Worm (Caenorhabditis elegans) whole organism, L2 larva: ENCODE data around the gene F41F3.9.
A peak's percentile ranks its signal among the peaks of the same experiment; 100 is the strongest.

Source experiments
- C34F6.9 ChIP-seq: fragments of 150-350 bp; optimal IDR thresholded peaks from 2 replicates; lab custom pipeline; 2014; ENCODE audit warnings: missing biosample characterization, missing genetic modification characterization
- F13H6.1 ChIP-seq: sonication (generic microtip); optimal IDR thresholded peaks from 2 replicates; lab custom pipeline; 2016; ENCODE audit warnings: missing genetic modification characterization, missing compliant biosample characterization
- R02D3.7 ChIP-seq: fragments of 150-350 bp; optimal IDR thresholded peaks from 2 replicates; lab custom pipeline; 2014; ENCODE audit warnings: missing biosample characterization, missing genetic modification characterization
- ZK546.5 ChIP-seq: sonication (generic microtip); optimal IDR thresholded peaks from 2 replicates; lab custom pipeline; 2017; ENCODE audit warnings: missing biosample characterization, missing genetic modification characterization
- alr-1 ChIP-seq: fragments of 150-350 bp; optimal IDR thresholded peaks from 2 replicates; lab custom pipeline; 2014; ENCODE audit warnings: missing biosample characterization, missing genetic modification characterization
- aly-2 ChIP-seq: fragments of 150-350 bp; optimal IDR thresholded peaks from 2 replicates; lab custom pipeline; 2014; ENCODE audit warnings: missing biosample characterization, missing genetic modification characterization
- ama-1 ChIP-seq: fragments of 150-350 bp; optimal IDR thresholded peaks from 2 replicates; lab custom pipeline; 2018; ENCODE audit warnings: inconsistent platforms
- blmp-1 ChIP-seq: sonication (generic microtip); optimal IDR thresholded peaks from 2 replicates; lab custom pipeline; 2017; ENCODE audit warnings: missing genetic modification characterization, mild to moderate bottlenecking, missing compliant biosample characterization, antibody characterized with exemption, moderate library complexity; ENCODE audit not compliant: insufficient read depth
- ceh-16 ChIP-seq: fragments of 150-350 bp; optimal IDR thresholded peaks from 2 replicates; lab custom pipeline; 2014; ENCODE audit warnings: missing biosample characterization, missing genetic modification characterization
- crh-2 ChIP-seq: sonication (generic microtip); optimal IDR thresholded peaks from 2 replicates; lab custom pipeline; 2017; ENCODE audit warnings: missing biosample characterization, missing genetic modification characterization
- dmd-4 ChIP-seq: sonication (generic microtip); optimal IDR thresholded peaks from 2 replicates; lab custom pipeline; 2017; ENCODE audit warnings: missing biosample characterization, missing genetic modification characterization
- egl-27 ChIP-seq: sonication (generic microtip); optimal IDR thresholded peaks from 3 replicates; lab custom pipeline; 2017; ENCODE audit warnings: missing biosample characterization, missing genetic modification reagents, missing genetic modification characterization
- elt-3 ChIP-seq: sonication (generic microtip); optimal IDR thresholded peaks from 2 replicates; lab custom pipeline; 2017; ENCODE audit warnings: missing biosample characterization, missing genetic modification characterization
- fos-1 ChIP-seq: fragments of 150-350 bp; optimal IDR thresholded peaks from 2 replicates; lab custom pipeline; 2014; ENCODE audit warnings: missing biosample characterization, missing genetic modification characterization
- gmeb-1 ChIP-seq: fragments of 150-350 bp; optimal IDR thresholded peaks from 2 replicates; lab custom pipeline; 2014; ENCODE audit warnings: missing biosample characterization, missing genetic modification characterization
- lin-11 ChIP-seq: fragments of 150-350 bp; sonication (generic microtip); optimal IDR thresholded peaks from 2 replicates; lab custom pipeline; 2014; ENCODE audit warnings: missing biosample characterization, missing genetic modification characterization, inconsistent platforms, mixed read lengths
- lin-13 ChIP-seq: fragments of 150-350 bp; optimal IDR thresholded peaks from 2 replicates; lab custom pipeline; 2014; ENCODE audit warnings: missing biosample characterization, missing genetic modification reagents, missing genetic modification characterization
- lsy-2 ChIP-seq, 2 experiments: fragments of 150-350 bp in 1 of 2; sonication (generic microtip) in 1 of 2; optimal IDR thresholded peaks; 2 replicates each; lab custom pipeline; 2014 to 2017; ENCODE audit warnings: missing biosample characterization in 2 of 2, missing genetic modification characterization in 2 of 2
- mbf-1 ChIP-seq: sonication (generic microtip); optimal IDR thresholded peaks from 2 replicates; lab custom pipeline; 2017; ENCODE audit warnings: missing biosample characterization, missing genetic modification characterization
- nhr-10 ChIP-seq: sonication (generic microtip); optimal IDR thresholded peaks from 2 replicates; lab custom pipeline; 2017; ENCODE audit warnings: missing biosample characterization, missing genetic modification characterization
- nhr-12 ChIP-seq: fragments of 150-350 bp; optimal IDR thresholded peaks from 2 replicates; lab custom pipeline; 2014; ENCODE audit warnings: missing biosample characterization, missing genetic modification characterization
- nhr-129 ChIP-seq: fragments of 150-350 bp; optimal IDR thresholded peaks from 2 replicates; lab custom pipeline; 2014; ENCODE audit warnings: missing biosample characterization, missing genetic modification characterization
- nhr-25 ChIP-seq: fragments of 150-350 bp; sonication (generic microtip); optimal IDR thresholded peaks from 3 replicates; lab custom pipeline; 2014; ENCODE audit warnings: missing biosample characterization, missing genetic modification characterization
- nhr-6 ChIP-seq: fragments of 150-350 bp; optimal IDR thresholded peaks from 2 replicates; lab custom pipeline; 2014; ENCODE audit warnings: missing biosample characterization, missing genetic modification characterization
- nhr-77 ChIP-seq: fragments of 150-350 bp; optimal IDR thresholded peaks from 2 replicates; lab custom pipeline; 2014; ENCODE audit warnings: missing biosample characterization, missing genetic modification characterization
- peb-1 ChIP-seq: fragments of 150-350 bp; optimal IDR thresholded peaks from 2 replicates; lab custom pipeline; 2014; ENCODE audit warnings: missing biosample characterization, missing genetic modification characterization
- sem-4 ChIP-seq: fragments of 150-350 bp; optimal IDR thresholded peaks from 2 replicates; lab custom pipeline; 2014; ENCODE audit warnings: missing biosample characterization, missing genetic modification reagents, missing genetic modification characterization
- snpc-4 ChIP-seq: fragments of 150-350 bp; optimal IDR thresholded peaks from 2 replicates; lab custom pipeline; 2014; ENCODE audit warnings: missing biosample characterization, missing genetic modification characterization
- unc-39 ChIP-seq: fragments of 150-350 bp; optimal IDR thresholded peaks from 2 replicates; lab custom pipeline; 2014; ENCODE audit warnings: missing biosample characterization, missing genetic modification characterization
- unc-55 ChIP-seq: fragments of 150-350 bp; sonication (generic microtip); optimal IDR thresholded peaks from 3 replicates; lab custom pipeline; 2014; ENCODE audit warnings: missing biosample characterization, missing genetic modification reagents, missing genetic modification characterization
- unc-62 ChIP-seq: fragments of 150-350 bp; optimal IDR thresholded peaks from 2 replicates; lab custom pipeline; 2014; ENCODE audit warnings: missing biosample characterization, missing genetic modification reagents, missing genetic modification characterization
- zag-1 ChIP-seq: fragments of 150-350 bp; optimal IDR thresholded peaks from 2 replicates; lab custom pipeline; 2014; ENCODE audit warnings: missing biosample characterization, missing genetic modification characterization
- ztf-1 ChIP-seq: fragments of 200-800 bp; sonication (Bioruptor generic); conservative IDR thresholded peaks from 2 replicates; pipeline ENCODE4 v1.3.6; 2022; ENCODE audit warnings: missing genetic modification characterization, missing compliant biosample characterization
- ztf-11 ChIP-seq: sonication (generic microtip); optimal IDR thresholded peaks from 2 replicates; lab custom pipeline; 2017; ENCODE audit warnings: missing biosample characterization, missing genetic modification characterization

The F41F3.9 gene

ce11 chrV:4655175-4655574 lies at the start of gene F41F3.9:
TSS of gene F41F3.9 (plus strand) at chrV:4655475.
- no peak for TF ChIP-seq nhr-6 (tag; lab: Kevin White, UChicago)
- no peak for TF ChIP-seq snpc-4 (tag; lab: Kevin White, UChicago)
- no peak for TF ChIP-seq unc-55 (GFP tag; lab: Kevin White, UChicago)
- no peak for TF ChIP-seq ceh-16 (tag; lab: Kevin White, UChicago)
- TF ChIP-seq nhr-12 (tag; lab: Kevin White, UChicago) = no peak
- TF ChIP-seq elt-3 (tag; lab: Kevin White, UChicago) = no peak
- TF ChIP-seq zag-1 (tag; lab: Kevin White, UChicago) = no peak
- TF ChIP-seq nhr-25 (tag; lab: Kevin White, UChicago) = no peak
- TF ChIP-seq F13H6.1 (tag; lab: Kevin White, UChicago) = no peak
- TF ChIP-seq nhr-10 (tag; lab: Kevin White, UChicago) = no peak
- TF ChIP-seq egl-27 (tag; lab: Kevin White, UChicago) = no peak
- TF ChIP-seq mbf-1 (tag; lab: Kevin White, UChicago) = no peak
- TF ChIP-seq gmeb-1 = no peak
- TF ChIP-seq unc-39 (tag; lab: Kevin White, UChicago) = no peak
- no peak for TF ChIP-seq dmd-4 (tag; lab: Kevin White, UChicago)
- no peak for TF ChIP-seq unc-62 (GFP tag; lab: Kevin White, UChicago)
- TF ChIP-seq C34F6.9 (tag; lab: Kevin White, UChicago) = no peak
- no peak for TF ChIP-seq ztf-11
- no peak for TF ChIP-seq blmp-1
- TF ChIP-seq fos-1 (tag; lab: Kevin White, UChicago) = no peak
- TF ChIP-seq, all 48 proteins: peak for 0

- TF ChIP-seq lin-11 (tag; lab: Kevin White, UChicago) (no peak), peb-1 (tag; lab: Kevin White, UChicago) (no peak), crh-2 (tag; lab: Kevin White, UChicago) (no peak), zag-1 (tag; lab: Kevin White, UChicago) (no peak), ama-1 (lab: Kevin White, UChicago) (no peak), nhr-12 (tag; lab: Kevin White, UChicago) (no peak), nhr-129 (tag; lab: Kevin White, UChicago) (no peak)
Measured at ce11 chrV:4606828-4607227, 48.4 kb upstream of the F41F3.9 start, which contains the start of gene txt-6. TSS of gene txt-6 (minus strand) at chrV:4606928.

- peak; percentile 71 for TF ChIP-seq gmeb-1
- TF ChIP-seq C34F6.9 (tag; lab: Kevin White, UChicago) = peak; percentile 81
- no peak for TF ChIP-seq nhr-129 (tag; lab: Kevin White, UChicago)
- TF ChIP-seq nhr-25 (tag; lab: Kevin White, UChicago) = peak; percentile 62
- TF ChIP-seq sem-4 (tag; lab: Kevin White, UChicago) = peak; percentile 2
- TF ChIP-seq lin-11 (tag; lab: Kevin White, UChicago) = peak; percentile 41
- peak; percentile 37 for TF ChIP-seq egl-27 (tag; lab: Kevin White, UChicago)
- peak; percentile 67 to 83 for TF ChIP-seq lsy-2 (tag; optimal IDR thresholded peaks at IDR 0.05; lab: Kevin White, UChicago)
- TF ChIP-seq F13H6.1 (tag; lab: Kevin White, UChicago) = peak; percentile 36
- peak; percentile 22 for TF ChIP-seq nhr-77
- no peak for TF ChIP-seq ztf-11
- TF ChIP-seq fos-1 (tag; lab: Kevin White, UChicago) = peak; percentile 20
- TF ChIP-seq R02D3.7 = no peak
- TF ChIP-seq ztf-1 (GFP tag; lab: Robert Waterston, UW) = no peak
- peak; percentile 29 for TF ChIP-seq lin-13 (GFP tag; lab: Kevin White, UChicago)
- peak; percentile 53 for TF ChIP-seq crh-2 (tag; lab: Kevin White, UChicago)
- peak; percentile 64 for TF ChIP-seq unc-55 (GFP tag; lab: Kevin White, UChicago)
- TF ChIP-seq aly-2 (tag; lab: Kevin White, UChicago) = no peak
Measured at ce11 chrV:4615802-4616201, 39.5 kb upstream of the F41F3.9 start, which contains the start of the genes Y61A9LA.10 and F54D11.4. TSS of gene Y61A9LA.10 (minus strand) at chrV:4615817. TSS of gene F54D11.4 (plus strand) at chrV:4616151.

ce11 chrV:4617260-4617659 lies 38.0 kb upstream of the F41F3.9 start, which contains the start of gene sumv-2:
TSS of gene sumv-2 (plus strand) at chrV:4617560.
- TF ChIP-seq nhr-12 (tag; lab: Kevin White, UChicago) (no peak), dmd-4 (tag; lab: Kevin White, UChicago) (no peak), lin-13 (GFP tag; lab: Kevin White, UChicago) (no peak), peb-1 (tag; lab: Kevin White, UChicago) (no peak), C34F6.9 (tag; lab: Kevin White, UChicago) (no peak), crh-2 (tag; lab: Kevin White, UChicago) (no peak), snpc-4 (tag; lab: Kevin White, UChicago) (no peak), nhr-10 (tag; lab: Kevin White, UChicago) (no peak), ztf-1 (GFP tag; lab: Robert Waterston, UW) (no peak), ZK546.5 (tag; lab: Kevin White, UChicago) (no peak), alr-1 (tag; lab: Kevin White, UChicago) (no peak), ama-1 (lab: Kevin White, UChicago) (no peak)
